Worm (Caenorhabditis elegans) whole organism, L1 larva: Measurements from ENCODE around the gene eea-1.

Source experiments
- aly-2 ChIP-seq: fragments of 150-350 bp; optimal IDR thresholded peaks from 2 replicates; lab custom pipeline; 2014; ENCODE audit warnings: missing biosample characterization, missing genetic modification characterization
- ama-1 ChIP-seq: fragments of 150-350 bp; optimal IDR thresholded peaks from 2 replicates; lab custom pipeline; 2014
- ceh-90 ChIP-seq: sonication (generic microtip); optimal IDR thresholded peaks from 2 replicates; lab custom pipeline; 2016; ENCODE audit warnings: missing genetic modification characterization, missing compliant biosample characterization
- elt-3 ChIP-seq, 6 experiments: fragments of 150-350 bp in 1 of 6; sonication (generic microtip); optimal IDR thresholded peaks; 2 replicates each; lab custom pipeline; 2017 to 2018; ENCODE audit warnings: missing biosample characterization in 6 of 6, missing genetic modification characterization in 6 of 6, inconsistent platforms in 1 of 6
- fkh-10 ChIP-seq: sonication (generic microtip); optimal IDR thresholded peaks from 2 replicates; lab custom pipeline; 2017; ENCODE audit warnings: missing biosample characterization, missing genetic modification reagents, missing genetic modification characterization
- mef-2 ChIP-seq: fragments of 150-350 bp; optimal IDR thresholded peaks from 2 replicates; lab custom pipeline; 2014; ENCODE audit warnings: missing biosample characterization, missing genetic modification characterization
- rnt-1 ChIP-seq: sonication (generic microtip); optimal IDR thresholded peaks from 2 replicates; lab custom pipeline; 2016; ENCODE audit warnings: mild to moderate bottlenecking, missing genetic modification characterization, moderate library complexity, missing compliant biosample characterization

DNA sequence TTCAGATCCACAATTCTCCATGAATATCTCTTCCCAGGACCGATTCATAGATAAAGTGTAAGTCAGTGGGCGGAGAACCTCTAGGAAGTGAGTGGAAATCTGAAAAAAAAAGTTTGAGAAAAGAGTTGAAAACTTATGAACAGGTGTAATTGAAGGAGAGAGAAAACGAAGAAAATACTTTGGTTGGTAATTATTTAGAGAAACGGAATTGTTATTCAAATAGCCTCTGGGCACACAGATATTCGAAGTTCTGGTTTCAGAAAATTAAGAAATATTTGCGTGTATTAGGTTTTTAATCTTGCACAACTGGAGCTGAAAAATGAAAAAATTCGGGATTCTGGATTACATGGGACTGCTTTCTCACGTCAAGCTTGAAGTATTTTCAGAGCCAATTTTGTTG lies 17.4 kb downstream of the eea-1 start, which contains the start of gene T10G3.2:
- TF ChIP-seq mef-2 (no peak), rnt-1 (tag; lab: Kevin White, UChicago) (no peak), elt-3 (tag; optimal IDR thresholded peaks at IDR 0.05; lab: Kevin White, UChicago) (no peak), aly-2 (tag; lab: Kevin White, UChicago) (no peak), ama-1 (lab: Kevin White, UChicago) (no peak), fkh-10 (GFP tag; lab: Kevin White, UChicago) (no peak), ceh-90 (tag; lab: Kevin White, UChicago) (no peak)
